Worm (Caenorhabditis elegans) whole organism, young adult: ENCODE data around the gene K12B6.4.

Source experiments
- bed-2 ChIP-seq: fragments of 200-800 bp; sonication (Bioruptor generic); IDR thresholded peaks from 2 replicates; pipeline ENCODE4 v1.3.6; 2022; ENCODE audit warnings: missing genetic modification reagents, missing genetic modification characterization, missing compliant biosample characterization
- egl-18 ChIP-seq: fragments of 200-800 bp; sonication (Bioruptor generic); IDR thresholded peaks from 2 replicates; pipeline ENCODE4 v1.3.6; 2022; ENCODE audit warnings: missing genetic modification reagents, missing genetic modification characterization, missing compliant biosample characterization
- snpc-4 ChIP-seq, 5 experiments: fragments of 150-350 bp in 1 of 5; sonication (generic microtip) in 4 of 5; optimal IDR thresholded peaks; 2 replicates each; lab custom pipeline; 2014 to 2018; ENCODE audit warnings: missing genetic modification characterization in 5 of 5, missing biosample characterization in 3 of 5, antibody characterized with exemption in 2 of 5, mild to moderate bottlenecking in 2 of 5, missing compliant biosample characterization in 2 of 5, missing genotype in 2 of 5, moderate library complexity in 2 of 5, missing genetic modification reagents in 1 of 5
- unc-130 ChIP-seq: sonication (generic microtip); optimal IDR thresholded peaks from 2 replicates; lab custom pipeline; 2016; ENCODE audit warnings: missing genetic modification reagents, missing genetic modification characterization, missing compliant biosample characterization

DNA sequence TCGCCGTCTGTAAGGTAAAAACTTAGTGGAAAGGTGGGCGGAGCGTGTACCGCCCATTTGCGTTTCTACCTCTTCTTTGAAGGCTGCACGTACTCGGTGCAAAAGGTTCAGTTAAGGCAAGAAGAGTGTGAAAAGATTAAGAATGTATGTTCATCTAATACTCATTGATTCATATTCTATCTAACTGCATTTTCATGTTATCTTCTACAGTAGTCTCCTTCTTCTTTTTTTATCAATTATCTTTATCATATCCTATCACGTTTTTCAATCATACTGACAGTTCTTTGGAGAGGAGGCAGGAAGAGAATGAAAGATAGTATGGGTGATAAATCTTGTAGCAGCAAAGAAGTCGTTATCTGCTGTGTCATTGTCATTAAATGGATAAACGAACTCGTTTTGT, 33.7 kb downstream of the K12B6.4 start:
- no peak for TF ChIP-seq egl-18
- TF ChIP-seq unc-130: no peak
- no peak for TF ChIP-seq snpc-4 (GFP tag; optimal IDR thresholded peaks at IDR 0.05; lab: Kevin White, UChicago)
- TF ChIP-seq snpc-4 (tag; optimal IDR thresholded peaks at IDR 0.05; lab: Kevin White, UChicago): no peak
- TF ChIP-seq bed-2: no peak
